Fruit fly (Drosophila melanogaster) whole organism, embryonic: ENCODE data around the gene CG7656.

Source experiments
- Aef1 ChIP-seq: fragments of 200-800 bp; sonication (Bioruptor generic); IDR thresholded peaks from 3 replicates; pipeline ENCODE4 v1.3.6; 2022; ENCODE audit warnings: missing biosample characterization, missing genetic modification characterization
- Bgb ChIP-seq: fragments of 200-800 bp; sonication (Bioruptor generic); IDR thresholded peaks from 2 replicates; pipeline ENCODE4 v1.3.6; 2022; ENCODE audit warnings: missing biosample characterization, missing genetic modification characterization; ENCODE audit not compliant: partially characterized antibody
- Blimp-1 ChIP-seq: fragments of 200-800 bp; sonication (Bioruptor generic); optimal IDR thresholded peaks from 3 replicates; lab custom pipeline; 2018; ENCODE audit warnings: missing biosample characterization, missing genetic modification characterization, mild to moderate bottlenecking, moderate library complexity, missing genetic modification reagents
- CG10431 ChIP-seq: fragments of 200-800 bp; sonication (Bioruptor generic); optimal IDR thresholded peaks from 3 replicates; lab custom pipeline; 2018; ENCODE audit warnings: missing biosample characterization, mild to moderate bottlenecking, missing genetic modification characterization
- CG11398 ChIP-seq: fragments of 200-800 bp; sonication (Bioruptor generic); optimal IDR thresholded peaks from 2 replicates; lab custom pipeline; 2016; ENCODE audit warnings: missing biosample characterization, missing genetic modification characterization
- CG11504 ChIP-seq: fragments of 200-800 bp; sonication (Bioruptor generic); optimal IDR thresholded peaks from 3 replicates; lab custom pipeline; 2019; ENCODE audit warnings: missing biosample characterization, mild to moderate bottlenecking, missing genetic modification characterization, moderate library complexity
- CG12219 ChIP-seq: fragments of 200-800 bp; sonication (Bioruptor generic); optimal IDR thresholded peaks from 3 replicates; lab custom pipeline; 2018; ENCODE audit warnings: missing biosample characterization, mild to moderate bottlenecking, missing genetic modification characterization
- CG13624 ChIP-seq: fragments of 200-800 bp; sonication (Bioruptor generic); optimal IDR thresholded peaks from 2 replicates; lab custom pipeline; 2016; ENCODE audit warnings: missing biosample characterization, missing genetic modification characterization
- CG2116 ChIP-seq: fragments of 200-800 bp; sonication (Bioruptor generic); optimal IDR thresholded peaks from 3 replicates; lab custom pipeline; 2018; ENCODE audit warnings: missing biosample characterization, mild to moderate bottlenecking, missing genetic modification characterization
- CG2875 ChIP-seq: fragments of 200-800 bp; sonication (Bioruptor generic); optimal IDR thresholded peaks from 2 replicates; lab custom pipeline; 2017; ENCODE audit warnings: missing biosample characterization, mild to moderate bottlenecking, missing genetic modification characterization, missing genetic modification reagents
- CG30020 ChIP-seq: fragments of 200-800 bp; optimal IDR thresholded peaks from 2 replicates; lab custom pipeline; 2019; ENCODE audit warnings: missing biosample characterization, mild to moderate bottlenecking, missing genetic modification characterization, moderate library complexity
- CG34224 ChIP-seq: fragments of 200-800 bp; sonication (Bioruptor generic); IDR thresholded peaks from 3 replicates; pipeline ENCODE4 v1.3.6; 2022; ENCODE audit warnings: missing biosample characterization, missing genetic modification characterization; ENCODE audit not compliant: partially characterized antibody
- CG4404 ChIP-seq: fragments of 200-800 bp; sonication (Bioruptor generic); IDR thresholded peaks from 2 replicates; pipeline ENCODE4 v1.3.6; 2022; ENCODE audit warnings: missing biosample characterization, missing genetic modification characterization
- CG4820 ChIP-seq: fragments of 200-800 bp; sonication (Bioruptor generic); optimal IDR thresholded peaks from 3 replicates; lab custom pipeline; 2016; ENCODE audit warnings: missing biosample characterization, missing genetic modification characterization
- CG5180 ChIP-seq: fragments of 200-800 bp; sonication (Bioruptor generic); optimal IDR thresholded peaks from 3 replicates; lab custom pipeline; 2017; ENCODE audit warnings: missing biosample characterization, missing genetic modification characterization, mild to moderate bottlenecking, moderate library complexity, missing genetic modification reagents
- CG6254 ChIP-seq: fragments of 200-800 bp; sonication (Bioruptor generic); optimal IDR thresholded peaks from 3 replicates; lab custom pipeline; 2017; ENCODE audit warnings: mild to moderate bottlenecking, missing biosample characterization, missing genetic modification reagents, missing genetic modification characterization
- CG6765 ChIP-seq: fragments of 200-800 bp; sonication (Bioruptor generic); optimal IDR thresholded peaks from 3 replicates; lab custom pipeline; 2017; ENCODE audit warnings: missing biosample characterization, mild to moderate bottlenecking, missing genetic modification characterization
- CG6813 ChIP-seq: fragments of 200-800 bp; sonication (Bioruptor generic); optimal IDR thresholded peaks from 2 replicates; lab custom pipeline; 2017; ENCODE audit warnings: missing biosample characterization, missing genetic modification characterization, mild to moderate bottlenecking, moderate library complexity, missing genetic modification reagents
- CG6854 ChIP-seq: fragments of 200-800 bp; sonication (Bioruptor generic); optimal IDR thresholded peaks from 3 replicates; lab custom pipeline; 2017; ENCODE audit warnings: missing biosample characterization, mild to moderate bottlenecking, missing genetic modification characterization
- CG7987 ChIP-seq: fragments of 200-800 bp; sonication (Bioruptor generic); optimal IDR thresholded peaks from 2 replicates; lab custom pipeline; 2018; ENCODE audit warnings: missing biosample characterization, mild to moderate bottlenecking, missing genetic modification characterization, moderate library complexity
- CG8924 ChIP-seq: fragments of 200-800 bp; optimal IDR thresholded peaks from 3 replicates; lab custom pipeline; 2019; ENCODE audit warnings: missing biosample characterization, mild to moderate bottlenecking, missing genetic modification characterization, moderate library complexity
- CG9727 ChIP-seq: fragments of 200-800 bp; sonication (Bioruptor generic); optimal IDR thresholded peaks from 3 replicates; lab custom pipeline; 2017; ENCODE audit warnings: missing biosample characterization, mild to moderate bottlenecking, missing genetic modification characterization
- Deaf1 ChIP-seq: fragments of 200-800 bp; optimal IDR thresholded peaks from 3 replicates; lab custom pipeline; 2019; ENCODE audit warnings: missing biosample characterization, mild to moderate bottlenecking, missing genetic modification characterization, moderate library complexity
- Dip2 ChIP-seq: fragments of 200-800 bp; sonication (Bioruptor generic); IDR thresholded peaks from 2 replicates; pipeline ENCODE4 v1.3.6; 2022; ENCODE audit warnings: missing biosample characterization, missing genetic modification characterization
- H2.0 ChIP-seq: fragments of 200-800 bp; sonication (Bioruptor generic); IDR thresholded peaks from 2 replicates; pipeline ENCODE4 v1.3.6; 2022; ENCODE audit warnings: missing biosample characterization, missing genetic modification characterization
- HLH4C ChIP-seq: fragments of 200-800 bp; sonication (Bioruptor generic); IDR thresholded peaks from 3 replicates; pipeline ENCODE4 v1.3.6; 2022; ENCODE audit warnings: missing biosample characterization, missing genetic modification characterization; ENCODE audit not compliant: partially characterized antibody
- Hr39 ChIP-seq: fragments of >200 bp; optimal IDR thresholded peaks from 2 replicates; lab custom pipeline; 2017
- Mad ChIP-seq: fragments of 200-800 bp; sonication (Bioruptor generic); optimal IDR thresholded peaks from 2 replicates; lab custom pipeline; 2016; ENCODE audit warnings: missing biosample characterization, missing genetic modification characterization
- Max ChIP-seq: fragments of 200-800 bp; sonication (Bioruptor generic); optimal IDR thresholded peaks from 2 replicates; lab custom pipeline; 2016; ENCODE audit warnings: missing biosample characterization, mild to moderate bottlenecking, missing genetic modification characterization
- Myb ChIP-seq: fragments of 200-800 bp; sonication (Bioruptor generic); optimal IDR thresholded peaks from 2 replicates; lab custom pipeline; 2016; ENCODE audit warnings: missing biosample characterization, missing genetic modification characterization
- Pdp1 ChIP-seq, 2 experiments: fragments of 200-800 bp; sonication (Bioruptor generic); optimal IDR thresholded peaks; 3 replicates each; lab custom pipeline; 2016; ENCODE audit warnings: missing biosample characterization in 2 of 2, missing genetic modification characterization in 2 of 2, mild to moderate bottlenecking in 1 of 2, moderate library complexity in 1 of 2
- corto ChIP-seq: fragments of 200-800 bp; sonication (Bioruptor generic); optimal IDR thresholded peaks from 2 replicates; lab custom pipeline; 2016; ENCODE audit warnings: missing biosample characterization, mild to moderate bottlenecking, missing genetic modification characterization, moderate library complexity
- crc ChIP-seq: fragments of 200-800 bp; sonication (Bioruptor generic); optimal IDR thresholded peaks from 2 replicates; lab custom pipeline; 2016; ENCODE audit warnings: missing biosample characterization, missing genetic modification characterization
- da ChIP-seq: fragments of 200-800 bp; sonication (Bioruptor generic); optimal IDR thresholded peaks from 2 replicates; lab custom pipeline; 2016; ENCODE audit warnings: missing biosample characterization, missing genetic modification characterization
- dpn ChIP-seq, 2 experiments: fragments of 200-800 bp; sonication (Bioruptor generic); optimal IDR thresholded peaks; 3 replicates each; lab custom pipeline; 2016; ENCODE audit warnings: missing biosample characterization in 2 of 2, missing genetic modification characterization in 2 of 2
- dysf ChIP-seq: fragments of 200-800 bp; sonication (Bioruptor generic); IDR thresholded peaks from 3 replicates; pipeline ENCODE4 v1.3.6; 2022; ENCODE audit warnings: missing biosample characterization, missing genetic modification characterization
- gem ChIP-seq: fragments of 200-800 bp; sonication (Bioruptor generic); optimal IDR thresholded peaks from 2 replicates; lab custom pipeline; 2019; ENCODE audit warnings: missing biosample characterization, mild to moderate bottlenecking, missing genetic modification characterization, moderate library complexity
- jumu ChIP-seq: fragments of 200-800 bp; sonication (Bioruptor generic); optimal IDR thresholded peaks from 3 replicates; lab custom pipeline; 2016; ENCODE audit warnings: missing biosample characterization, missing genetic modification characterization
- lov ChIP-seq, 2 experiments: fragments of 200-800 bp in 1 of 2; fragments of >200 bp in 1 of 2; sonication (Bioruptor generic) in 1 of 2; IDR thresholded peaks in 1 of 2; optimal IDR thresholded peaks in 1 of 2; 2 replicates in 1 of 2; 3 replicates in 1 of 2; pipeline versions ENCODE4 v1.3.6 to Lab custom; 2017 to 2022; ENCODE audit warnings: missing biosample characterization in 1 of 2, missing genetic modification characterization in 1 of 2
- nom ChIP-seq: fragments of 200-800 bp; sonication (Bioruptor generic); optimal IDR thresholded peaks from 2 replicates; lab custom pipeline; 2017; ENCODE audit warnings: missing biosample characterization, missing genetic modification characterization, mild to moderate bottlenecking, moderate library complexity, missing genetic modification reagents
- stwl ChIP-seq: fragments of 200-800 bp; sonication (Bioruptor generic); optimal IDR thresholded peaks from 3 replicates; lab custom pipeline; 2018; ENCODE audit warnings: missing biosample characterization, mild to moderate bottlenecking, missing genetic modification characterization, moderate library complexity
- tio ChIP-seq: fragments of 200-800 bp; sonication (Bioruptor generic); optimal IDR thresholded peaks from 2 replicates; lab custom pipeline; 2017; ENCODE audit warnings: missing biosample characterization, missing genetic modification characterization, inconsistent platforms
- trem ChIP-seq: fragments of 200-800 bp; optimal IDR thresholded peaks from 3 replicates; lab custom pipeline; 2019; ENCODE audit warnings: missing biosample characterization, mild to moderate bottlenecking, missing genetic modification characterization, moderate library complexity
- unc-4 ChIP-seq: fragments of 200-800 bp; sonication (Bioruptor generic); IDR thresholded peaks from 2 replicates; pipeline ENCODE4 v1.3.6; 2022; ENCODE audit warnings: missing biosample characterization, missing genetic modification characterization; ENCODE audit not compliant: partially characterized antibody
- unpg ChIP-seq: fragments of 200-800 bp; sonication (Bioruptor generic); optimal IDR thresholded peaks from 3 replicates; lab custom pipeline; 2018; ENCODE audit warnings: missing biosample characterization, mild to moderate bottlenecking, missing genetic modification characterization, moderate library complexity
- vfl ChIP-seq: fragments of 200-800 bp; sonication (Bioruptor generic); optimal IDR thresholded peaks from 2 replicates; lab custom pipeline; 2016; ENCODE audit warnings: missing biosample characterization, missing genetic modification characterization
- wek ChIP-seq: fragments of 200-800 bp; sonication (Bioruptor generic); optimal IDR thresholded peaks from 3 replicates; lab custom pipeline; 2018; ENCODE audit warnings: missing biosample characterization, mild to moderate bottlenecking, missing genetic modification characterization, moderate library complexity
- zen ChIP-seq: fragments of 200-800 bp; sonication (Bioruptor generic); optimal IDR thresholded peaks from 3 replicates; lab custom pipeline; 2018; ENCODE audit warnings: missing biosample characterization, mild to moderate bottlenecking, missing genetic modification characterization, moderate library complexity
- zen2 ChIP-seq: fragments of 200-800 bp; sonication (Bioruptor generic); IDR thresholded peaks from 3 replicates; pipeline ENCODE4 v1.3.6; 2022; ENCODE audit warnings: missing biosample characterization, missing genetic modification characterization; ENCODE audit not compliant: partially characterized antibody

Gene CG7656

dm6 chr3L:15566484-15566955 is 21.5 kb downstream of the CG7656 start (continued):
- TF ChIP-seq CG6854 (GFP tag; lab: Kevin White, UChicago) (peak; percentile 73), vfl (no peak), corto (GFP tag; lab: Kevin White, UChicago) (no peak), zen2 (no peak), CG8924 (peak; percentile 64), CG30020 (tag; lab: Kevin White, UChicago) (no peak), H2.0 (no peak), CG7987 (GFP tag; lab: Kevin White, UChicago) (peak; percentile 88), Blimp-1 (GFP tag; lab: Kevin White, UChicago) (no peak), CG6813 (GFP tag; lab: Kevin White, UChicago) (peak; percentile 87), dpn (GFP tag; optimal IDR thresholded peaks at IDR 0.05; lab: Kevin White, UChicago) (no peak), CG2116 (no peak), CG11504 (tag; lab: Kevin White, UChicago) (no peak), Mad (GFP tag; lab: Kevin White, UChicago) (peak; percentile 22), trem (tag; lab: Kevin White, UChicago) (no peak), CG9727 (GFP tag; lab: Kevin White, UChicago) (peak; percentile 68), Max (GFP tag; lab: Kevin White, UChicago) (no peak), Deaf1 (tag; lab: Kevin White, UChicago) (peak; percentile 91), CG13624 (GFP tag; lab: Kevin White, UChicago) (peak; percentile 38), CG4404 (GFP tag; lab: Robert Waterston, UW) (no peak), CG10431 (peak; percentile 100), CG12219 (GFP tag; lab: Kevin White, UChicago) (peak; percentile 78), jumu (GFP tag; lab: Kevin White, UChicago) (peak; percentile 42), zen (tag; lab: Kevin White, UChicago) (no peak), unc-4 (no peak), crc (GFP tag; lab: Kevin White, UChicago) (no peak), Pdp1 (GFP tag; optimal IDR thresholded peaks at IDR 0.05; lab: Kevin White, UChicago) (peak in 1 of 2 experiments; percentile 8), wek (peak; percentile 76), stwl (no peak), Hr39 (lab: Kevin White, UChicago) (no peak), CG4820 (no peak), lov (optimal IDR thresholded peaks at IDR 0.05; lab: Kevin White, UChicago) (no peak), lov (GFP tag; IDR thresholded peaks at IDR 0.05; lab: Robert Waterston, UW) (no peak), Myb (GFP tag; lab: Kevin White, UChicago) (no peak), HLH4C (GFP tag; lab: Robert Waterston, UW) (no peak), CG6765 (peak; percentile 87), Dip2 (GFP tag; lab: Robert Waterston, UW) (no peak), CG6254 (GFP tag; lab: Kevin White, UChicago) (no peak), tio (no peak), CG2875 (GFP tag; lab: Kevin White, UChicago) (peak; percentile 78), CG5180 (GFP tag; lab: Kevin White, UChicago) (peak; percentile 71), CG34224 (no peak; the same call in 2 of the 3 replicates), Bgb (GFP tag; lab: Robert Waterston, UW) (no peak), Aef1 (GFP tag; lab: Robert Waterston, UW) (no peak), dysf (peak; percentile 47; the same call in 2 of the 3 replicates), da (GFP tag; lab: Kevin White, UChicago) (peak; percentile 62), CG11398 (GFP tag; lab: Kevin White, UChicago) (peak; percentile 61), unpg (GFP tag; lab: Kevin White, UChicago) (peak; percentile 64), gem (no peak), nom (GFP tag; lab: Kevin White, UChicago) (no peak)
